Worm (Caenorhabditis elegans) whole organism, L4 larva: ENCODE results near the gene F55E10.4.

ENCODE experiments used
- F49E8.2 ChIP-seq: sonication (generic microtip); optimal IDR thresholded peaks from 2 replicates; lab custom pipeline; 2016; ENCODE audit warnings: missing compliant biosample characterization, mild to moderate bottlenecking, missing genetic modification characterization, borderline replicate concordance
- ceh-20 ChIP-seq: fragments of 200-800 bp; sonication (Bioruptor generic); IDR thresholded peaks from 2 replicates; pipeline ENCODE4 v1.3.6; 2022; ENCODE audit warnings: missing genetic modification reagents, missing genetic modification characterization, missing compliant biosample characterization
- ces-1 ChIP-seq: fragments of 150-350 bp; sonication (generic microtip); optimal IDR thresholded peaks from 4 replicates; lab custom pipeline; 2014; ENCODE audit warnings: missing biosample characterization, missing genetic modification reagents, missing genetic modification characterization
- daf-12 ChIP-seq: fragments of 150-350 bp; optimal IDR thresholded peaks from 2 replicates; lab custom pipeline; 2014; ENCODE audit warnings: missing biosample characterization, missing genetic modification reagents, missing genetic modification characterization
- fkh-10 ChIP-seq: fragments of 150-350 bp; optimal IDR thresholded peaks from 2 replicates; lab custom pipeline; 2014; ENCODE audit warnings: missing biosample characterization, missing genetic modification reagents, missing genetic modification characterization
- lin-13 ChIP-seq: fragments of 150-350 bp; optimal IDR thresholded peaks from 2 replicates; lab custom pipeline; 2014; ENCODE audit warnings: missing biosample characterization, missing genetic modification reagents, missing genetic modification characterization
- mep-1 ChIP-seq: fragments of 150-350 bp; sonication (generic microtip); optimal IDR thresholded peaks from 3 replicates; lab custom pipeline; 2014; ENCODE audit warnings: missing biosample characterization, missing genetic modification characterization

DNA sequence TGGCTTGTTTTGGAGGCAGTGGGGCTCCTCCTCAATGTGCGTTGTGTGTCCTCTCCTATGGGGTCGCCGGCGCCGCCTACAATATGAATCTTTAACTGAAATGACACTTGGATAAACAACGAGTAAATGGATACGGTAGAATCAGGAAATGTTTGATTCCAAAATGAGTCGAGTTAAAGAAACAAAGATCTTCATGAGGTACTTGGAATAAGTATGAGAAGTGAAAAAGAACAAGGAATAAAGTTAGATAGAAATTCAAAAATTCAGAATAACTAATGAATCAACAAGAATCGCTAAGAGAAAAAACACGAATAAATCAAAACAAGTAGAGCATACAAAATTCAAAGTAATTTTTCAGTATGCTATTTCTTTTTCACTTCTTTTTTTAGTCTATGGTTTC is 23.3 kb upstream of the F55E10.4 start, which contains the start of gene npr-28:
- TF ChIP-seq mep-1 (tag; lab: Kevin White, UChicago): no peak
- no peak for TF ChIP-seq F49E8.2 (tag; lab: Kevin White, UChicago)
- TF ChIP-seq ces-1 (GFP tag; lab: Kevin White, UChicago): no peak
- TF ChIP-seq ceh-20 (GFP tag; lab: Robert Waterston, UW): no peak
- no peak for TF ChIP-seq lin-13 (GFP tag; lab: Kevin White, UChicago)
- no peak for TF ChIP-seq fkh-10 (GFP tag; lab: Kevin White, UChicago)
- no peak for TF ChIP-seq daf-12 (tag; lab: Kevin White, UChicago)
